Worm (Caenorhabditis elegans): ENCODE data around the gene T01D1.5.

- TF ChIP-seq him-1 (tag; optimal IDR thresholded peaks at IDR 0.05) (no peak), dao-5 (tag; optimal IDR thresholded peaks at IDR 0.05) (no peak), W03F9.2 (tag; optimal IDR thresholded peaks at IDR 0.05) (no peak)
Measured at ce11 chrII:151495-151894, 37.4 kb downstream of the T01D1.5 start.

Measured in whole organism, L4/young adult.